Worm (Caenorhabditis elegans): Measurements from ENCODE around the gene fbxa-77.

DNA sequence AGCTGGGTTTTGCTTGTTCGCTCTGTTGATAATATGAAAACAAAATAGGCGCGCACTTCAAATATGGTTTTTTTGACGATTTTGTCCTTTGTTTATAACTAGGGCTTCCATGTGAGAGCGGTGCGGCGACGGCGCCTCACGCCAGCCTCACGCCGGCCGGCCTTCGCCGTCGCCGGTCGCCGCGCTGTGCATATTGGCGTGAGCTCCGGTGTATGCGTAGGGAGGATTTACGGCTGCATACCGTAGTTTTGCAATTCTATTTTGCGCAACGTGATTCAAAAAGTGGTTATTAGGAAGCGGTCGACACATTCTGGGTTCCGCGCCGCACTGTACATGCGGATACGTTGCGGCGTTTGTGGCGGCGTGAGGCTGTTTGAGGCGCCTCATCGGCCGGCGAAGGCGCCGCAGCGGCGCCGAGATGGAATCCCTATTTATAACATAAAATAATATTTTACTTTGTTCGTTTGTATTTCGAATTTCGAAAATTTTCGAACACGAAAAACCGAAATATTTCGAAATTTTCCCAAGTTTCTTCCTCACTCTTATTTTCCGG, 35.1 kb upstream of the fbxa-77 start:
- no peak for TF ChIP-seq elt-3 (tag; optimal IDR thresholded peaks at IDR 0.05)
- no peak for TF ChIP-seq nhr-90 (tag; optimal IDR thresholded peaks at IDR 0.05; ENCODE audit: poor library complexity)
- no peak for TF ChIP-seq nhr-11 (tag; optimal IDR thresholded peaks at IDR 0.05)
- no peak for TF ChIP-seq unc-62 (GFP tag; optimal IDR thresholded peaks at IDR 0.05)
- TF ChIP-seq nhr-76 (tag; optimal IDR thresholded peaks at IDR 0.05), result no peak
- no peak for TF ChIP-seq ama-1 (optimal IDR thresholded peaks at IDR 0.05)
- TF ChIP-seq dpl-1 (GFP tag; optimal IDR thresholded peaks at IDR 0.05), result no peak
- TF ChIP-seq rnt-1 (tag; optimal IDR thresholded peaks at IDR 0.05), result no peak
- TF ChIP-seq mef-2 (tag; optimal IDR thresholded peaks at IDR 0.05), result no peak

Measured in whole organism, L1 larva.